Worm (Caenorhabditis elegans) whole organism, L3 larva: ENCODE measurements around the gene M02D8.3.

Source experiments
- ama-1 ChIP-seq: fragments of 150-350 bp; optimal IDR thresholded peaks from 2 replicates; lab custom pipeline; 2018
- egl-27 ChIP-seq: sonication (generic microtip); optimal IDR thresholded peaks from 4 replicates; lab custom pipeline; 2017; ENCODE audit warnings: missing biosample characterization, missing genetic modification reagents, missing genetic modification characterization
- nhr-25 ChIP-seq: sonication (generic microtip); optimal IDR thresholded peaks from 2 replicates; lab custom pipeline; 2017; ENCODE audit warnings: missing biosample characterization, missing genetic modification characterization
- nhr-28 ChIP-seq: fragments of 150-350 bp; optimal IDR thresholded peaks from 2 replicates; lab custom pipeline; 2014; ENCODE audit warnings: missing biosample characterization, missing genetic modification characterization
- tbx-2 ChIP-seq: sonication (generic microtip); optimal IDR thresholded peaks from 2 replicates; lab custom pipeline; 2016; ENCODE audit warnings: mild to moderate bottlenecking, missing genetic modification characterization, missing compliant biosample characterization

- TF ChIP-seq tbx-2 (tag; lab: Kevin White, UChicago) (no peak), nhr-28 (tag; lab: Kevin White, UChicago) (no peak), ama-1 (no peak), egl-27 (tag; lab: Kevin White, UChicago) (no peak), nhr-25 (tag; lab: Kevin White, UChicago) (no peak)
Observed at ce11 chrX:8762927-8763326, 26.1 kb upstream of the M02D8.3 start.
